Worm (Caenorhabditis elegans) whole organism, L2 larva: ENCODE measurements around the gene bath-28.

ENCODE experiments used
- C34F6.9 ChIP-seq: fragments of 150-350 bp; optimal IDR thresholded peaks from 2 replicates; lab custom pipeline; 2014; ENCODE audit warnings: missing biosample characterization, missing genetic modification characterization
- nhr-77 ChIP-seq: fragments of 150-350 bp; optimal IDR thresholded peaks from 2 replicates; lab custom pipeline; 2014; ENCODE audit warnings: missing biosample characterization, missing genetic modification characterization

DNA sequence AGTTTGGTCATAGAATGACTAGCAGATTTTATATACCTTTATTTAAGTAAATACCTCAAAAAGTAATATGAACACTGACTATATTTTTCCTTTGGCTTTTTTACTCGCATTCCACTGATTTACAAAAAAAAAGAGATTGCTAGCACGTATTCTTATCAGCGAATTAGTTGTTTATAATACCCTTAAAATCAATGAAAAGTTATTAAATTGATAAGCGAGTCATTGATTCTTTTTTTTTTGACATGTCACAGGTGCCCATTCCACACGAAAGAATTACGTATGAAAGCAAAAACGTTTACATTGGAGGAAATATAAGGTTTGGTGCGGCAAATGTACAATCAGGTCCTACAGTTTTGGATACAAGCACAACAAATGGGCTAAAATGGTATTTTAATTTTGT, 49.6 kb downstream of the bath-28 start, which contains the start of gene btb-17:
- TF ChIP-seq C34F6.9 (tag; lab: Kevin White, UChicago) (no peak), nhr-77 (tag; lab: Kevin White, UChicago) (no peak)
